Fruit fly (Drosophila melanogaster) whole organism, embryonic: ENCODE measurements around the gene CG14005.
A peak's percentile ranks its signal among the peaks of the same experiment; 100 is the strongest.

ENCODE experiments used
- Aef1 ChIP-seq: fragments of 200-800 bp; sonication (Bioruptor generic); IDR thresholded peaks from 3 replicates; pipeline ENCODE4 v1.3.6; 2022; ENCODE audit warnings: missing biosample characterization, missing genetic modification characterization
- B-H1 ChIP-seq: fragments of 200-800 bp; sonication (Bioruptor generic); IDR thresholded peaks from 3 replicates; pipeline ENCODE4 v1.3.6; 2022; ENCODE audit warnings: missing biosample characterization, missing genetic modification characterization
- B-H2 ChIP-seq: fragments of 200-800 bp; sonication (Bioruptor generic); optimal IDR thresholded peaks from 2 replicates; lab custom pipeline; 2018; ENCODE audit warnings: missing biosample characterization, mild to moderate bottlenecking, missing genetic modification characterization
- CG10959 ChIP-seq: fragments of 200-800 bp; sonication (Bioruptor generic); IDR thresholded peaks from 2 replicates; pipeline ENCODE4 v1.3.6; 2022; ENCODE audit warnings: missing biosample characterization, missing genetic modification characterization
- CG10979 ChIP-seq: fragments of 200-800 bp; sonication (Bioruptor generic); optimal IDR thresholded peaks from 2 replicates; lab custom pipeline; 2018; ENCODE audit warnings: missing biosample characterization, mild to moderate bottlenecking, missing genetic modification characterization, moderate library complexity
- CG11723 ChIP-seq: fragments of 200-800 bp; sonication (Bioruptor generic); optimal IDR thresholded peaks from 2 replicates; lab custom pipeline; 2017; ENCODE audit warnings: missing biosample characterization, mild to moderate bottlenecking, missing genetic modification characterization
- CG12744 ChIP-seq: fragments of 200-800 bp; sonication (Bioruptor generic); optimal IDR thresholded peaks from 2 replicates; lab custom pipeline; 2016; ENCODE audit warnings: missing biosample characterization, missing genetic modification characterization
- CG14860 ChIP-seq: fragments of 200-800 bp; sonication (Bioruptor generic); IDR thresholded peaks from 3 replicates; pipeline ENCODE4 v1.3.6; 2022; ENCODE audit warnings: missing biosample characterization, missing genetic modification characterization; ENCODE audit not compliant: partially characterized antibody
- CG17612 ChIP-seq: fragments of 200-800 bp; sonication (Bioruptor generic); IDR thresholded peaks from 2 replicates; pipeline ENCODE4 v1.3.6; 2022; ENCODE audit warnings: missing biosample characterization, missing genetic modification characterization
- CG17802 ChIP-seq: fragments of 200-800 bp; sonication (Bioruptor generic); optimal IDR thresholded peaks from 2 replicates; lab custom pipeline; 2018; ENCODE audit warnings: missing biosample characterization, mild to moderate bottlenecking, missing genetic modification characterization, moderate library complexity
- CG2120 ChIP-seq: fragments of 200-800 bp; sonication (Bioruptor generic); optimal IDR thresholded peaks from 3 replicates; lab custom pipeline; 2016; ENCODE audit warnings: missing biosample characterization, missing genetic modification characterization
- CG2875 ChIP-seq: fragments of 200-800 bp; sonication (Bioruptor generic); optimal IDR thresholded peaks from 2 replicates; lab custom pipeline; 2017; ENCODE audit warnings: missing biosample characterization, mild to moderate bottlenecking, missing genetic modification characterization, missing genetic modification reagents
- CG7271 ChIP-seq: fragments of 200-800 bp; sonication (Bioruptor generic); optimal IDR thresholded peaks from 2 replicates; lab custom pipeline; 2018; ENCODE audit warnings: missing biosample characterization, mild to moderate bottlenecking, missing genetic modification characterization, moderate library complexity
- D19A ChIP-seq: fragments of 200-800 bp; optimal IDR thresholded peaks from 3 replicates; lab custom pipeline; 2019; ENCODE audit warnings: missing biosample characterization, mild to moderate bottlenecking, missing genetic modification characterization, moderate library complexity
- Doc2 ChIP-seq: fragments of 200-800 bp; sonication (Bioruptor generic); IDR thresholded peaks from 2 replicates; pipeline ENCODE4 v1.3.6; 2022; ENCODE audit warnings: missing biosample characterization, missing genetic modification characterization
- H15 ChIP-seq: fragments of 200-800 bp; sonication (Bioruptor generic); IDR thresholded peaks from 3 replicates; pipeline ENCODE4 v1.3.6; 2022; ENCODE audit warnings: missing biosample characterization, missing genetic modification characterization
- Hr51 ChIP-seq, 2 experiments: fragments of 200-800 bp; sonication (Bioruptor generic); optimal IDR thresholded peaks; 2 replicates in 1 of 2; 3 replicates in 1 of 2; lab custom pipeline; 2016 to 2018; ENCODE audit warnings: missing biosample characterization in 2 of 2, missing genetic modification characterization in 2 of 2, mild to moderate bottlenecking in 1 of 2, moderate library complexity in 1 of 2
- MBD-R2 ChIP-seq: fragments of 200-800 bp; sonication (Bioruptor generic); IDR thresholded peaks from 2 replicates; pipeline ENCODE4 v1.3.6; 2022; ENCODE audit warnings: missing biosample characterization, missing genetic modification characterization
- Mes4 ChIP-seq: fragments of 200-800 bp; sonication (Bioruptor generic); optimal IDR thresholded peaks from 2 replicates; lab custom pipeline; 2016; ENCODE audit warnings: missing biosample characterization, missing genetic modification characterization
- Mrtf ChIP-seq: fragments of 200-800 bp; sonication (Bioruptor generic); IDR thresholded peaks from 3 replicates; pipeline ENCODE4 v1.3.6; 2022; ENCODE audit warnings: missing biosample characterization, missing genetic modification characterization
- NC2α ChIP-seq: fragments of 200-800 bp; sonication (Bioruptor generic); optimal IDR thresholded peaks from 2 replicates; lab custom pipeline; 2016; ENCODE audit warnings: missing biosample characterization, missing genetic modification characterization
- Side ChIP-seq: fragments of 200-800 bp; sonication (Bioruptor generic); optimal IDR thresholded peaks from 2 replicates; lab custom pipeline; 2016; ENCODE audit warnings: missing biosample characterization, missing genetic modification characterization
- Sry-δ ChIP-seq: fragments of 200-800 bp; sonication (Bioruptor generic); optimal IDR thresholded peaks from 2 replicates; lab custom pipeline; 2016; ENCODE audit warnings: missing biosample characterization, missing genetic modification characterization
- YL-1 ChIP-seq: fragments of 200-800 bp; sonication (Bioruptor generic); optimal IDR thresholded peaks from 3 replicates; lab custom pipeline; 2017; ENCODE audit warnings: missing biosample characterization, mild to moderate bottlenecking, missing genetic modification characterization
- al ChIP-seq: fragments of 200-800 bp; sonication (Bioruptor generic); IDR thresholded peaks from 2 replicates; pipeline ENCODE4 v1.3.6; 2022; ENCODE audit warnings: missing biosample characterization, missing genetic modification characterization
- az2 ChIP-seq: fragments of 200-800 bp; sonication (Bioruptor generic); optimal IDR thresholded peaks from 3 replicates; lab custom pipeline; 2016; ENCODE audit warnings: missing biosample characterization, missing genetic modification characterization
- chm ChIP-seq: fragments of 200-800 bp; sonication (Bioruptor generic); IDR thresholded peaks from 2 replicates; pipeline ENCODE4 v1.3.6; 2022; ENCODE audit warnings: missing biosample characterization, missing genetic modification characterization
- chn ChIP-seq: fragments of 200-800 bp; sonication (Bioruptor generic); optimal IDR thresholded peaks from 2 replicates; lab custom pipeline; 2016; ENCODE audit warnings: missing biosample characterization, missing genetic modification characterization
- ci ChIP-seq: fragments of 200-800 bp; sonication (Bioruptor generic); IDR thresholded peaks from 3 replicates; pipeline ENCODE4 v1.3.6; 2022; ENCODE audit warnings: missing biosample characterization, missing genetic modification characterization
- dpn ChIP-seq, 2 experiments: fragments of 200-800 bp; sonication (Bioruptor generic); optimal IDR thresholded peaks; 3 replicates each; lab custom pipeline; 2016; ENCODE audit warnings: missing biosample characterization in 2 of 2, missing genetic modification characterization in 2 of 2
- grn ChIP-seq: fragments of 200-800 bp; sonication (Bioruptor generic); optimal IDR thresholded peaks from 3 replicates; lab custom pipeline; 2017; ENCODE audit warnings: missing biosample characterization, missing genetic modification characterization
- gt ChIP-seq: fragments of 200-800 bp; sonication (Bioruptor generic); IDR thresholded peaks from 2 replicates; pipeline ENCODE4 v1.3.6; 2022; ENCODE audit warnings: missing biosample characterization, missing genetic modification characterization
- h ChIP-seq: fragments of >200 bp; optimal IDR thresholded peaks from 2 replicates; lab custom pipeline; 2017
- insv ChIP-seq, 2 experiments: fragments of 200-800 bp; sonication (Bioruptor generic); optimal IDR thresholded peaks; 3 replicates each; lab custom pipeline; 2016 to 2018; ENCODE audit warnings: missing biosample characterization in 2 of 2, missing genetic modification characterization in 2 of 2
- jigr1 ChIP-seq: fragments of 200-800 bp; sonication (Bioruptor generic); IDR thresholded peaks from 3 replicates; pipeline ENCODE4 v1.3.6; 2022; ENCODE audit warnings: missing biosample characterization, missing genetic modification characterization
- klu ChIP-seq: fragments of 200-800 bp; sonication (Bioruptor generic); IDR thresholded peaks from 2 replicates; pipeline ENCODE4 v1.3.6; 2022; ENCODE audit warnings: missing biosample characterization, missing genetic modification characterization
- lbe ChIP-seq: fragments of 200-800 bp; sonication (Bioruptor generic); optimal IDR thresholded peaks from 2 replicates; lab custom pipeline; 2016; ENCODE audit warnings: missing biosample characterization, mild to moderate bottlenecking, missing genetic modification characterization
- nerfin-1 ChIP-seq: fragments of 200-800 bp; sonication (Bioruptor generic); optimal IDR thresholded peaks from 3 replicates; lab custom pipeline; 2019; ENCODE audit warnings: missing biosample characterization, mild to moderate bottlenecking, missing genetic modification characterization, moderate library complexity
- org-1 ChIP-seq: fragments of 200-800 bp; sonication (Bioruptor generic); optimal IDR thresholded peaks from 2 replicates; lab custom pipeline; 2017; ENCODE audit warnings: missing biosample characterization, missing genetic modification characterization
- pan ChIP-seq, 4 experiments: fragments of >200 bp in 3 of 4; fragments of 200-800 bp in 1 of 4; sonication (Bioruptor generic) in 1 of 4; optimal IDR thresholded peaks in 3 of 4; IDR thresholded peaks in 1 of 4; 2 replicates each; pipeline versions ENCODE4 v1.3.6 to Lab custom; 2017 to 2022; ENCODE audit warnings: missing biosample characterization in 2 of 4, missing genetic modification characterization in 2 of 4, mixed read lengths in 1 of 4
- pfk ChIP-seq: fragments of 200-800 bp; sonication (Bioruptor generic); optimal IDR thresholded peaks from 2 replicates; lab custom pipeline; 2018; ENCODE audit warnings: missing biosample characterization, mild to moderate bottlenecking, missing genetic modification characterization, moderate library complexity
- run ChIP-seq: fragments of 200-800 bp; sonication (Bioruptor generic); optimal IDR thresholded peaks from 3 replicates; lab custom pipeline; 2018; ENCODE audit warnings: missing biosample characterization, mild to moderate bottlenecking, missing genetic modification characterization
- salm ChIP-seq: fragments of 200-800 bp; sonication (Bioruptor generic); optimal IDR thresholded peaks from 2 replicates; lab custom pipeline; 2018; ENCODE audit warnings: missing biosample characterization, mild to moderate bottlenecking, missing genetic modification characterization
- sna ChIP-seq: fragments of 200-800 bp; sonication (Bioruptor generic); IDR thresholded peaks from 2 replicates; pipeline ENCODE4 v1.3.6; 2022; ENCODE audit warnings: missing biosample characterization, missing genetic modification characterization; ENCODE audit not compliant: partially characterized antibody
- so ChIP-seq: fragments of 200-800 bp; sonication (Bioruptor generic); IDR thresholded peaks from 3 replicates; pipeline ENCODE4 v1.3.6; 2022; ENCODE audit warnings: missing biosample characterization, missing genetic modification characterization
- stc ChIP-seq: fragments of 200-800 bp; sonication (Bioruptor generic); IDR thresholded peaks from 2 replicates; pipeline ENCODE4 v1.3.6; 2022; ENCODE audit warnings: missing biosample characterization, missing genetic modification characterization
- tin ChIP-seq: fragments of 200-800 bp; sonication (Bioruptor generic); optimal IDR thresholded peaks from 3 replicates; lab custom pipeline; 2016; ENCODE audit warnings: missing biosample characterization, missing genetic modification characterization
- tio ChIP-seq: fragments of 200-800 bp; sonication (Bioruptor generic); optimal IDR thresholded peaks from 2 replicates; lab custom pipeline; 2017; ENCODE audit warnings: missing biosample characterization, missing genetic modification characterization, inconsistent platforms
- tll ChIP-seq, 2 experiments: fragments of 200-800 bp in 1 of 2; fragments of >200 bp in 1 of 2; sonication (Bioruptor generic) in 1 of 2; optimal IDR thresholded peaks; 2 replicates each; lab custom pipeline; 2017 to 2019; ENCODE audit warnings: missing biosample characterization in 2 of 2, missing genetic modification characterization in 2 of 2, mild to moderate bottlenecking in 1 of 2, moderate library complexity in 1 of 2
- zen ChIP-seq: fragments of 200-800 bp; sonication (Bioruptor generic); optimal IDR thresholded peaks from 3 replicates; lab custom pipeline; 2018; ENCODE audit warnings: missing biosample characterization, mild to moderate bottlenecking, missing genetic modification characterization, moderate library complexity
- zf30C ChIP-seq: fragments of 200-800 bp; sonication (Bioruptor generic); optimal IDR thresholded peaks from 3 replicates; lab custom pipeline; 2018; ENCODE audit warnings: missing biosample characterization, mild to moderate bottlenecking, missing genetic modification characterization
- zfh2 ChIP-seq: fragments of 200-800 bp; sonication (Bioruptor generic); optimal IDR thresholded peaks from 2 replicates; lab custom pipeline; 2016; ENCODE audit warnings: missing biosample characterization, missing genetic modification characterization

CG14005 gene

dm6 chr2L:5797977-5798376 is 3.8 kb downstream of the CG14005 start (continued):
- TF ChIP-seq zf30C: no peak
- no peak for TF ChIP-seq Mes4 (GFP tag; lab: Kevin White, UChicago)
- no peak for TF ChIP-seq CG14860 (GFP tag; lab: Robert Waterston, UW)
- TF ChIP-seq insv (GFP tag; optimal IDR thresholded peaks at IDR 0.05; lab: Kevin White, UChicago): no peak
- peak; percentile 3 for TF ChIP-seq salm (tag; lab: Kevin White, UChicago)
- TF ChIP-seq gt: no peak
- TF ChIP-seq CG17612 (GFP tag; lab: Robert Waterston, UW): no peak
- no peak for TF ChIP-seq YL-1 (GFP tag; lab: Kevin White, UChicago)
- TF ChIP-seq pfk: no peak
- TF ChIP-seq al (GFP tag; lab: Robert Waterston, UW): no peak
- peak; percentile 39; the same call in 1 of the 3 replicates for TF ChIP-seq so (GFP tag; lab: Robert Waterston, UW)
- no peak for TF ChIP-seq tin (GFP tag; lab: Kevin White, UChicago)
- peak; percentile 25 for TF ChIP-seq tio (GFP tag; lab: Kevin White, UChicago)
- TF ChIP-seq Side (GFP tag; lab: Kevin White, UChicago): no peak
- no peak for TF ChIP-seq jigr1 (GFP tag; lab: Robert Waterston, UW)
- TF ChIP-seq h (lab: Kevin White, UChicago): no peak
- TF ChIP-seq D19A (tag; lab: Kevin White, UChicago): no peak
- no peak for TF ChIP-seq az2 (GFP tag; lab: Kevin White, UChicago)
- TF ChIP-seq H15 (GFP tag; lab: Robert Waterston, UW): no peak
- TF ChIP-seq run: no peak
- TF ChIP-seq zfh2: no peak
- TF ChIP-seq chn (GFP tag; lab: Kevin White, UChicago): no peak
- no peak for TF ChIP-seq B-H1 (GFP tag; lab: Robert Waterston, UW)
- peak; percentile 26 for TF ChIP-seq grn (GFP tag; lab: Kevin White, UChicago)
- no peak for TF ChIP-seq zen
- no peak for TF ChIP-seq NC2α (GFP tag; lab: Kevin White, UChicago)
- peak; percentile 61 for TF ChIP-seq org-1 (GFP tag; lab: Kevin White, UChicago)
- no peak for TF ChIP-seq CG10979 (tag; lab: Kevin White, UChicago)
- no peak for TF ChIP-seq stc
- TF ChIP-seq CG10959: no peak
- TF ChIP-seq CG7271 (tag; lab: Kevin White, UChicago): peak; percentile 53
- no peak for TF ChIP-seq CG17802 (tag; lab: Kevin White, UChicago)
- no peak for TF ChIP-seq klu (GFP tag; lab: Robert Waterston, UW)
- TF ChIP-seq dpn (GFP tag; optimal IDR thresholded peaks at IDR 0.05; lab: Kevin White, UChicago): peak; percentile 20 to 40
- TF ChIP-seq ci (GFP tag; lab: Robert Waterston, UW): no peak
- TF ChIP-seq Doc2: no peak
- no peak for TF ChIP-seq chm (GFP tag; lab: Robert Waterston, UW)
- peak; percentile 33 for TF ChIP-seq B-H2 (GFP tag; lab: Kevin White, UChicago)
- TF ChIP-seq MBD-R2: no peak; the same call in 1 of the 2 replicates
- TF ChIP-seq Sry-δ (GFP tag; lab: Kevin White, UChicago): no peak
- no peak for TF ChIP-seq pan (optimal IDR thresholded peaks at IDR 0.05; lab: Kevin White, UChicago)
- TF ChIP-seq pan (GFP tag; optimal IDR thresholded peaks at IDR 0.05 in 1 of 2, IDR thresholded peaks at IDR 0.05 in 1 of 2): no peak
- TF ChIP-seq nerfin-1: no peak
- TF ChIP-seq CG12744: peak; percentile 30
- peak; percentile 63 for TF ChIP-seq CG2120 (GFP tag; lab: Kevin White, UChicago)
- no peak for TF ChIP-seq Aef1
- no peak for TF ChIP-seq Mrtf (GFP tag; lab: Robert Waterston, UW)
- peak in 1 of 2 experiments; percentile 30 for TF ChIP-seq Hr51 (GFP tag; optimal IDR thresholded peaks at IDR 0.05; lab: Kevin White, UChicago)
- TF ChIP-seq lbe (GFP tag; lab: Kevin White, UChicago): no peak
- no peak for TF ChIP-seq tll (GFP tag; optimal IDR thresholded peaks at IDR 0.05; lab: Kevin White, UChicago)
- no peak for TF ChIP-seq sna
- TF ChIP-seq CG11723: peak; percentile 1
- peak; percentile 15 for TF ChIP-seq CG2875 (GFP tag; lab: Kevin White, UChicago)
